Worm (Caenorhabditis elegans): ENCODE measurements around the gene lgc-28.
"Not testable (repeated sequence)": the region's sequence is repeated elsewhere in the genome, so short reads cannot be mapped to it uniquely, and the experiment has no call there.

lgc-28 gene

DNA sequence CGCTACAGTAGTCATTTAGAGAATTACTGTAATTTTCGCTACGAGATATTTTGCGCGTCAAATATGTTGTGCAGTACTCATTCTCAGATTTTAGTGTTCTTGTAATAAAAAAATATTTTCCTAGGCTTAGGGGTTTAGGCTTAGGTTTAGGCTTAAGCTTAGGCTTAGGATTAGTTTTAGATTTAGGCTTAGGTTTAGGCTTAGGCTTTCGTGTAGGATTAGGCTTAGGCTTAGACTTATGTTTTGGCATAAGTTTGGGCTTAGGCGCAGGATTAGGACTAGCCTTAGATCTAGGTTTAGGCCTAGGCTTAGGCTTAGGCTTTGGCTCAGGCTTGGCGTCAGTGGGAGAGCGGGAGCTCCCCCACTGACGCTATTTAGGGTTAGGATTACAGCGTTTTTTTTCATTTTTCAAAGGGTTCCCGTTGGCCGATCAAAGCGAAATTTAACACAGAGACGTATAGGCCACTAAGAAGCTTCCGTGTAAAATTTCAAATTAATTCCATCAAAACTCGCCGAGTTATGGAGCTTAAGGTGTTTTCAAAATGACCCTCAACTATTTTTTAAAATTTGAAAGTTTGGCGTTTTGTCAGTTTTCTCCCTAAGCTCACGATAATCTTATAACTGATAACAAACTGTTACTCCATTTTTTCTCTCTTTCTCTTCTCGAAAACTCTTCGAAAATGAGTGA, 14.7 kb downstream of the lgc-28 start, which contains the start of gene F22E5.8:
TSS of gene F22E5.8 (plus strand) at position 638 of the 688 bp plus-strand sequence.
- TF ChIP-seq pes-1 (GFP tag; IDR thresholded peaks at IDR 0.05) (0 out of 2 replicates have a peak, but pooled peaks have one; percentile 10), ceh-36 (tag; optimal IDR thresholded peaks at IDR 0.05) (peak; percentile 58)

DNA sequence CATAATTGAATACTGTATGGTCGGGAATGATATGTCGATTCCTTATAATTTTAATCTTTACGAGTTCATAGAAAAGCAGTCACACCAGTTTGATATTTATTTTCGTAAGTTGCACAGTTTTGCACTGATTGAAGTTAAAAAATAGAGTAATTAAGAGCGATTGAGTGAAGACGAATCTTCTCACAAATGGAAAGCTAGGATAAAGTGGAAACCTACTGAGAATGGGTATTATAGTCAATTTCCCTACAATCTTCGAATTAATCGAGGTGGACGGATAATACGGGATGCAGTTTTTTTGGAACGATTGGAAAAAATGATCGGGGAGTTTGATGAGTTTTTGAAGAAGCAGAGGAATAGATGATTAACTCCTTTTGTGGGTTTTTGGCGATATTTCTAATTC, 16.1 kb downstream of the lgc-28 start, which contains the start of gene F22E5.23:
TSS of gene F22E5.23 (plus strand) at position 301 of the 400 bp plus-strand sequence.
- no peak for TF ChIP-seq scrt-1 (GFP tag; IDR thresholded peaks at IDR 0.05)
- no peak for TF ChIP-seq aly-1 (tag; optimal IDR thresholded peaks at IDR 0.05)
- no peak for TF ChIP-seq ceh-36 (tag; optimal IDR thresholded peaks at IDR 0.05)
- no peak for TF ChIP-seq F13C5.2 (tag; optimal IDR thresholded peaks at IDR 0.05)
- no peak for TF ChIP-seq ceh-13 (GFP tag; optimal IDR thresholded peaks at IDR 0.05)
- no peak for TF ChIP-seq pes-1 (GFP tag; IDR thresholded peaks at IDR 0.05)
- TF ChIP-seq ets-7 (tag; optimal IDR thresholded peaks at IDR 0.05) = no peak
- TF ChIP-seq hmbx-1 (tag; optimal IDR thresholded peaks at IDR 0.05) = no peak
- TF ChIP-seq tra-4 (tag; optimal IDR thresholded peaks at IDR 0.05) = no peak
- TF ChIP-seq B0310.2 (tag; optimal IDR thresholded peaks at IDR 0.05) = no peak
- TF ChIP-seq ama-1 (optimal IDR thresholded peaks at IDR 0.05) = no peak
- TF ChIP-seq hnd-1 (tag; optimal IDR thresholded peaks at IDR 0.05) = no peak
- TF ChIP-seq tbx-37 (GFP tag; conservative IDR thresholded peaks at IDR 0.05) = no peak
- no peak for TF ChIP-seq flt-1 (GFP tag; IDR thresholded peaks at IDR 0.05)
- TF ChIP-seq hmg-4 (GFP tag; optimal IDR thresholded peaks at IDR 0.05) = no peak
- TF ChIP-seq sea-1 (GFP tag; conservative IDR thresholded peaks at IDR 0.05) = no peak
- TF ChIP-seq tbx-11 (GFP tag; IDR thresholded peaks at IDR 0.05) = no peak

DNA sequence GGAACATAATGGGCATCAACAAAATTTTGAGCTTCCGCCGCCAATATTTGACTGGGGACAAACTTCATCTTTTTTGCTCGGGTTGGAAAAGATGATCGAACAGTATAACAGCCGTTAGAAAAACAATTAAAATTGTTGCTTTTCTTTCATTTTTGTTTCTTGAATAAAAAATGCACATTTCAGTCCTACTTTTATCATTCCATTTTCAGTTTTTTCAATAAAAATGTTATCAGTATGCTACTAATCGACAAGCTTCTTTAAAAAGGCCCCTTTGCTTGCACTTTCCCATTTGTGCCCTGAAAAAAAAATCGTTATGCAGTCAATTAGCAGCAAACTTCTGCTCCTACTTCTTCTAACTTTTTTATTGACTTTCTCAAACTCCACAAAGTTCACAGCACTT, 16.9 kb downstream of the lgc-28 start, which contains the start of gene F22E5.7:
TSS of gene F22E5.7 (plus strand) at position 301 of the 400 bp plus-strand sequence.
- TF ChIP-seq B0310.2 (tag; optimal IDR thresholded peaks at IDR 0.05) = no peak

DNA sequence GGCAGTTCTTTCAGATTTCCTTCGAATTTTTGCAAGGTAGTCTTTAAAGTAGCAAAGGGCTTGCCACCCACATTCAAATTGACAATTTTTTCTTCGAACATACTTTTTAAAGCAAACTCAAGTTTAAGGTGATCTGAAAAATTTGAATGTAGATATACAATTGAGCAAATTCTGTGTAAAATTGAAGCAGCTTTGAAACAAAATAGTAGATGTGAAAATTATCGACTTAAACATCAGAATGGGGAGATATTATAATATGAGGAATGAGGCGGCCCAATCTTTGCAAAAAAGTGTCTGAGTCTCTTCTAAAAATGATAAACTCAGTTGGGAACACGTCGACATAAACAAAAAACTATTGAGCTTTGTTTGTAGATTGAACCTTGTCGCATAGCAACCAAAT, 19.6 kb downstream of the lgc-28 start, which contains the start of gene F22E5.11:
TSS of gene F22E5.11 (minus strand) at position 101 of the 400 bp plus-strand sequence.
- no peak for TF ChIP-seq ama-1 (optimal IDR thresholded peaks at IDR 0.05)
- TF ChIP-seq sea-1 (GFP tag; conservative IDR thresholded peaks at IDR 0.05) = no peak
- TF ChIP-seq B0310.2 (tag; optimal IDR thresholded peaks at IDR 0.05) = no peak
- TF ChIP-seq hmbx-1 (tag; optimal IDR thresholded peaks at IDR 0.05) = no peak
- TF ChIP-seq tbx-37 (GFP tag; conservative IDR thresholded peaks at IDR 0.05) = no peak
- no peak for TF ChIP-seq scrt-1 (GFP tag; IDR thresholded peaks at IDR 0.05)
- no peak for TF ChIP-seq flt-1 (GFP tag; IDR thresholded peaks at IDR 0.05)
- no peak for TF ChIP-seq hmg-4 (GFP tag; optimal IDR thresholded peaks at IDR 0.05)
- TF ChIP-seq aly-1 (tag; optimal IDR thresholded peaks at IDR 0.05) = no peak
- TF ChIP-seq ceh-13 (GFP tag; optimal IDR thresholded peaks at IDR 0.05) = no peak

DNA sequence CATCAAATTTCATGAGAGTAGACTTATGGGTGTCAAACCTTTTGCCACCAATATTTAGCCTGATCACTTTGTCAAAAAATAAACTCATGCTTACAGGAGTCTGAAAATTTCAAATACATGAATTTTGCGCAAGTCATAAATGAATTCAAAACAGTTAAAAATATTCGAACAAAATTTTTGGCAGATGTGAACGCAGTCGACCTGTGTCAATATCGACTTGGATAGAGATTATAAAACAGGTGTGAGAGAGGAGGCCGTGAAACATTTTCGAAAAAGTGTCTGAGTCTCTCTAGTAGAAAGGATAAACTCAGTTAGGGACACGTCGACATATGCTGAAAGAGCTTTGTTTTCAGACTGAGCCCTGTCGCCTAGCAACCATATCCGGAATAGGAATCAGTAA, 21.9 kb downstream of the lgc-28 start, which contains the start of gene F22E5.12:
TSS of gene F22E5.12 (minus strand) at position 101 of the 400 bp plus-strand sequence.
- not testable (repeated sequence) for TF ChIP-seq flt-1 (GFP tag; IDR thresholded peaks at IDR 0.05); tra-4 (tag; optimal IDR thresholded peaks at IDR 0.05); B0310.2 (tag; optimal IDR thresholded peaks at IDR 0.05)

DNA sequence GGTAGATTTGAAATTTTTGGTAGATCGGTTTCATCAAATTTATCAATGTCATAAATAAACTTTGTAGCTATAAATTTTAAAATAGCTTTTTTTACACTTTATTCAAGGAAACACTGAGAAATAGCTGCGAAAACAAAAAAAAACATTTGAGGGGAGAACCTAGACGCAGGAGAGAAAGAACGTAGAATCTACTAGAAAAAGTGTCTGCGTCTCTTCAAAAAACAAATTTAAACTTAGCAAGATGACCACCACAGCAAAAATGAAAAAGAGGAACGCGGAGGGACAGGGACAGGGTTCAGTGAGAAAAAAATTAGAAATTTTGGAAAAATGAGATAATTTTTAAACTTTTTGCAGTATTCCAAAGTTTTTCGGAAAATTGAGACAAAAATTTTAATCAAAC, 24.1 kb downstream of the lgc-28 start:
- TF ChIP-seq scrt-1 (GFP tag; IDR thresholded peaks at IDR 0.05) = no peak
- TF ChIP-seq ceh-36 (tag; optimal IDR thresholded peaks at IDR 0.05) = no peak
- TF ChIP-seq hmg-4 (GFP tag; optimal IDR thresholded peaks at IDR 0.05) = no peak
- TF ChIP-seq pes-1 (GFP tag; IDR thresholded peaks at IDR 0.05) = no peak
- no peak for TF ChIP-seq ama-1 (optimal IDR thresholded peaks at IDR 0.05)

DNA sequence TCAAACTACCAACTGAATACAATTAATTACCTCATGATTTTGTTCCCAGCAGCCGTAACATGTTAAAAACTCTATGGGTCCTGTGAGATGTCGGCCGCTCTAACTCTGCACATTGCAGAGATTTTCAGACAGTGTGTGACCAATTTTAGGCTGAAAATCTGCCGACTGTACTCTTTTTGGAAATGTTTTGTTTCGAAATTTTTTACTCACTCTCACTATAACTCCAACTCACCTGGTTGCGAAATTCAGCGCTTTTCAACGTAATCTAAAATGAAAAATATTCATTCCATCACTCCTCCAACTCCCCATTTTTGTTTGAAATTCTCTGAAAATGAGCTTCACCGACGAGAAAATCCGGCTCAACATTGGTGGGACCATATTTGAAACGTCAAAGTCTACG, 24.6 kb downstream of the lgc-28 start, which contains the start of the genes F22E5.13 and F22E5.6:
TSS of gene F22E5.13 (minus strand) at position 101 of the 400 bp plus-strand sequence.
TSS of gene F22E5.6 (plus strand) at position 297 of the 400 bp plus-strand sequence.
- TF ChIP-seq hnd-1 (tag; optimal IDR thresholded peaks at IDR 0.05) (no peak), tbx-11 (GFP tag; IDR thresholded peaks at IDR 0.05) (no peak), tra-4 (tag; optimal IDR thresholded peaks at IDR 0.05) (no peak), flt-1 (GFP tag; IDR thresholded peaks at IDR 0.05) (no peak), hmg-4 (GFP tag; optimal IDR thresholded peaks at IDR 0.05) (no peak)

DNA sequence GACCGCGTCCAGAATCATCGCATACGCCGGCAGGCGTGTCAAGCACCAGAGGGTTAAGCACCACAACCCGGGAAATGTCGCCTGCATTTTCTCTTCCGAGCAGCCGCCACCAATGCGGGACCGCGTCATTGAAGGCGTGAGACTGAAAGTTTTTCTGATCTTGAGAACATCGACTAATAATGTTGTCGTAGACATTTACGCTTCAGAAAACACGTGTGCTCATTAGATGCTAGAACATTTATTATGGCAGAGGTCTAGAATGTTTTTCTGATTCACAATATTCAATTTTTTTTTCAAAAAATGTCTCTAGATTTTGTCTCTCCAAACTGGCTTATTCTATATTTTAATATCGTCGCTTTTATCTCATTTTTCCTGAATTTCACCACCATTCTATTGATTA, 31.7 kb downstream of the lgc-28 start, which contains the start of gene sri-47:
TSS of gene sri-47 (plus strand) at position 301 of the 400 bp plus-strand sequence.
- no peak for TF ChIP-seq aly-1 (tag; optimal IDR thresholded peaks at IDR 0.05)
- no peak for TF ChIP-seq ets-7 (tag; optimal IDR thresholded peaks at IDR 0.05)
- TF ChIP-seq hmbx-1 (tag; optimal IDR thresholded peaks at IDR 0.05) = no peak
- no peak for TF ChIP-seq flt-1 (GFP tag; IDR thresholded peaks at IDR 0.05)
- no peak for TF ChIP-seq hmg-4 (GFP tag; optimal IDR thresholded peaks at IDR 0.05)
- TF ChIP-seq sea-1 (GFP tag; conservative IDR thresholded peaks at IDR 0.05) = no peak
- TF ChIP-seq ceh-13 (GFP tag; optimal IDR thresholded peaks at IDR 0.05) = no peak
- TF ChIP-seq scrt-1 (GFP tag; IDR thresholded peaks at IDR 0.05) = no peak
- TF ChIP-seq tra-4 (tag; optimal IDR thresholded peaks at IDR 0.05) = no peak
- TF ChIP-seq tbx-11 (GFP tag; IDR thresholded peaks at IDR 0.05) = no peak
- no peak for TF ChIP-seq F13C5.2 (tag; optimal IDR thresholded peaks at IDR 0.05)
- no peak for TF ChIP-seq tbx-37 (GFP tag; conservative IDR thresholded peaks at IDR 0.05)
- TF ChIP-seq pes-1 (GFP tag; IDR thresholded peaks at IDR 0.05) = no peak
- TF ChIP-seq B0310.2 (tag; optimal IDR thresholded peaks at IDR 0.05) = no peak
- TF ChIP-seq ceh-36 (tag; optimal IDR thresholded peaks at IDR 0.05) = no peak
- no peak for TF ChIP-seq hnd-1 (tag; optimal IDR thresholded peaks at IDR 0.05)

Data from whole organism, early embryonic.